Fruit fly (Drosophila melanogaster): Measurements from ENCODE around the gene CG12817.

dm6 chr3R:10264601-10265421, 40.3 kb upstream of the CG12817 start:
- TF ChIP-seq Abd-B (GFP tag; optimal IDR thresholded peaks at IDR 0.05) (no peak), pan (optimal IDR thresholded peaks at IDR 0.05) (no peak), GATAd (GFP tag; optimal IDR thresholded peaks at IDR 0.05) (no peak), fru (GFP tag; optimal IDR thresholded peaks at IDR 0.05) (no peak), lola (GFP tag; optimal IDR thresholded peaks at IDR 0.05) (no peak), Rel (GFP tag; optimal IDR thresholded peaks at IDR 0.05) (no peak), Rel (tag; optimal IDR thresholded peaks at IDR 0.05) (no peak), Sp1 (GFP tag; optimal IDR thresholded peaks at IDR 0.05) (no peak), Hr78 (GFP tag; optimal IDR thresholded peaks at IDR 0.05) (no peak), CrebA (GFP tag; optimal IDR thresholded peaks at IDR 0.05; ENCODE audit: borderline replicate concordance) (no peak), psq (GFP tag; optimal IDR thresholded peaks at IDR 0.05) (no peak), CG32264 (GFP tag; optimal IDR thresholded peaks at IDR 0.05) (no peak), Dif (GFP tag; optimal IDR thresholded peaks at IDR 0.05; ENCODE audit: partially characterized antibody) (no peak)
